Fruit fly (Drosophila melanogaster) whole organism, embryonic: ENCODE results near the gene Zif.

Source experiments
- Asciz ChIP-seq: fragments of 200-800 bp; sonication (Bioruptor generic); optimal IDR thresholded peaks from 2 replicates; lab custom pipeline; 2017; ENCODE audit warnings: missing biosample characterization, mild to moderate bottlenecking, missing genetic modification characterization, missing genetic modification reagents
- Awh ChIP-seq: fragments of 200-800 bp; sonication (Bioruptor generic); IDR thresholded peaks from 2 replicates; pipeline ENCODE4, ENCODE4 v1.3.6; 2022; ENCODE audit warnings: missing biosample characterization, missing genetic modification characterization
- BEAF-32 ChIP-seq: fragments of 200-800 bp; sonication (Bioruptor generic); optimal IDR thresholded peaks from 3 replicates; lab custom pipeline; 2017; ENCODE audit warnings: missing biosample characterization, missing genetic modification characterization, mild to moderate bottlenecking, moderate library complexity, missing genetic modification reagents
- Blimp-1 ChIP-seq: fragments of 200-800 bp; sonication (Bioruptor generic); optimal IDR thresholded peaks from 3 replicates; lab custom pipeline; 2018; ENCODE audit warnings: missing biosample characterization, missing genetic modification characterization, mild to moderate bottlenecking, moderate library complexity, missing genetic modification reagents
- CG1024 ChIP-seq: fragments of 200-800 bp; sonication (Bioruptor generic); IDR thresholded peaks from 2 replicates; pipeline ENCODE4 v1.3.6; 2022; ENCODE audit warnings: missing biosample characterization, missing genetic modification characterization
- CG10431 ChIP-seq: fragments of 200-800 bp; sonication (Bioruptor generic); optimal IDR thresholded peaks from 3 replicates; lab custom pipeline; 2018; ENCODE audit warnings: missing biosample characterization, mild to moderate bottlenecking, missing genetic modification characterization
- CG10654 ChIP-seq: fragments of 200-800 bp; sonication (Bioruptor generic); optimal IDR thresholded peaks from 2 replicates; lab custom pipeline; 2016; ENCODE audit warnings: missing biosample characterization, missing genetic modification characterization
- CG16863 ChIP-seq: fragments of 200-800 bp; sonication (Bioruptor generic); optimal IDR thresholded peaks from 3 replicates; lab custom pipeline; 2016; ENCODE audit warnings: missing biosample characterization, missing genetic modification characterization
- CG1792 ChIP-seq: fragments of 200-800 bp; sonication (Bioruptor generic); optimal IDR thresholded peaks from 2 replicates; lab custom pipeline; 2016; ENCODE audit warnings: missing biosample characterization, missing genetic modification characterization
- CG18011 ChIP-seq: fragments of 200-800 bp; sonication (Bioruptor generic); optimal IDR thresholded peaks from 2 replicates; lab custom pipeline; 2017; ENCODE audit warnings: missing biosample characterization, missing genetic modification characterization, mild to moderate bottlenecking, moderate library complexity, missing genotype
- CG2129 ChIP-seq: fragments of 200-800 bp; sonication (Bioruptor generic); IDR thresholded peaks from 2 replicates; pipeline ENCODE4 v1.3.6; 2022; ENCODE audit warnings: missing biosample characterization, missing genetic modification characterization; ENCODE audit not compliant: partially characterized antibody
- CG31441 ChIP-seq: fragments of 200-800 bp; sonication (Bioruptor generic); IDR thresholded peaks from 2 replicates; pipeline ENCODE4 v1.3.6; 2022; ENCODE audit warnings: missing biosample characterization, missing genetic modification characterization
- CG32767 ChIP-seq: fragments of 200-800 bp; sonication (Bioruptor generic); IDR thresholded peaks from 2 replicates; pipeline ENCODE4 v1.3.6; 2022; ENCODE audit warnings: missing biosample characterization, missing genetic modification characterization
- CG3281 ChIP-seq: fragments of 200-800 bp; sonication (Bioruptor generic); optimal IDR thresholded peaks from 3 replicates; lab custom pipeline; 2017; ENCODE audit warnings: missing biosample characterization, mild to moderate bottlenecking, missing genetic modification characterization
- CG34376 ChIP-seq: fragments of 200-800 bp; sonication (Bioruptor generic); optimal IDR thresholded peaks from 2 replicates; lab custom pipeline; 2018; ENCODE audit warnings: missing biosample characterization, mild to moderate bottlenecking, missing genetic modification characterization
- CG43689 ChIP-seq: fragments of 200-800 bp; sonication (Bioruptor generic); IDR thresholded peaks from 2 replicates; pipeline ENCODE4 v1.3.6; 2022; ENCODE audit warnings: missing biosample characterization, missing genetic modification characterization
- CG6765 ChIP-seq: fragments of 200-800 bp; sonication (Bioruptor generic); optimal IDR thresholded peaks from 3 replicates; lab custom pipeline; 2017; ENCODE audit warnings: missing biosample characterization, mild to moderate bottlenecking, missing genetic modification characterization
- CG7271 ChIP-seq: fragments of 200-800 bp; sonication (Bioruptor generic); optimal IDR thresholded peaks from 2 replicates; lab custom pipeline; 2018; ENCODE audit warnings: missing biosample characterization, mild to moderate bottlenecking, missing genetic modification characterization, moderate library complexity
- CG7556 ChIP-seq: fragments of 200-800 bp; sonication (Bioruptor generic); optimal IDR thresholded peaks from 2 replicates; lab custom pipeline; 2017; ENCODE audit warnings: missing biosample characterization, mild to moderate bottlenecking, missing genetic modification characterization
- CG8089 ChIP-seq: fragments of 200-800 bp; sonication (Bioruptor generic); optimal IDR thresholded peaks from 3 replicates; lab custom pipeline; 2016; ENCODE audit warnings: missing biosample characterization, missing genetic modification characterization
- CG8478 ChIP-seq: fragments of >200 bp; optimal IDR thresholded peaks from 2 replicates; lab custom pipeline; 2018
- CG9215 ChIP-seq: fragments of 200-800 bp; sonication (Bioruptor generic); IDR thresholded peaks from 2 replicates; pipeline ENCODE4 v1.3.6; 2022; ENCODE audit warnings: missing biosample characterization, missing genetic modification characterization
- Chrac-16 ChIP-seq: fragments of 200-800 bp; sonication (Bioruptor generic); optimal IDR thresholded peaks from 3 replicates; lab custom pipeline; 2016; ENCODE audit warnings: missing biosample characterization, missing genetic modification characterization
- D ChIP-seq, 2 experiments: fragments of 200-800 bp in 1 of 2; fragments of >200 bp in 1 of 2; sonication (Bioruptor generic) in 1 of 2; optimal IDR thresholded peaks; 2 replicates in 1 of 2; 3 replicates in 1 of 2; lab custom pipeline; 2017; ENCODE audit warnings: mild to moderate bottlenecking in 1 of 2, missing biosample characterization in 1 of 2, missing genetic modification characterization in 1 of 2, missing genetic modification reagents in 1 of 2
- Deaf1 ChIP-seq: fragments of 200-800 bp; optimal IDR thresholded peaks from 3 replicates; lab custom pipeline; 2019; ENCODE audit warnings: missing biosample characterization, mild to moderate bottlenecking, missing genetic modification characterization, moderate library complexity
- Dek ChIP-seq: fragments of 200-800 bp; sonication (Bioruptor generic); optimal IDR thresholded peaks from 3 replicates; lab custom pipeline; 2019; ENCODE audit warnings: missing biosample characterization, mild to moderate bottlenecking, missing genetic modification characterization, moderate library complexity
- Fer2 ChIP-seq: fragments of 200-800 bp; sonication (Bioruptor generic); optimal IDR thresholded peaks from 2 replicates; lab custom pipeline; 2018; ENCODE audit warnings: missing biosample characterization, mild to moderate bottlenecking, missing genetic modification characterization, moderate library complexity
- HmgZ ChIP-seq: fragments of 200-800 bp; sonication (Bioruptor generic); optimal IDR thresholded peaks from 2 replicates; lab custom pipeline; 2018; ENCODE audit warnings: missing biosample characterization, mild to moderate bottlenecking, missing genetic modification characterization
- Hmx ChIP-seq: fragments of 200-800 bp; sonication (Bioruptor generic); optimal IDR thresholded peaks from 2 replicates; lab custom pipeline; 2016; ENCODE audit warnings: missing biosample characterization, missing genetic modification characterization
- Med ChIP-seq: fragments of 200-800 bp; sonication (Bioruptor generic); peaks from one replicate; lab custom pipeline; 2016; ENCODE audit warnings: missing biosample characterization, missing genetic modification characterization, mild to moderate bottlenecking, inconsistent platforms, moderate library complexity
- Nf-YA ChIP-seq: fragments of 200-800 bp; sonication (Bioruptor generic); IDR thresholded peaks from 2 replicates; pipeline ENCODE4 v1.3.6; 2022; ENCODE audit warnings: missing biosample characterization, missing genetic modification characterization
- bsh ChIP-seq, 2 experiments: fragments of 200-800 bp; sonication (Bioruptor generic); optimal IDR thresholded peaks; 2 replicates each; lab custom pipeline; 2017 to 2018; ENCODE audit warnings: mild to moderate bottlenecking in 2 of 2, missing biosample characterization in 2 of 2, missing genetic modification characterization in 2 of 2, moderate library complexity in 1 of 2
- dan ChIP-seq: fragments of 200-800 bp; sonication (Bioruptor generic); IDR thresholded peaks from 2 replicates; pipeline ENCODE4 v1.3.6; 2022; ENCODE audit warnings: missing biosample characterization, missing genetic modification characterization
- ewg ChIP-seq: fragments of 200-800 bp; sonication (Bioruptor generic); optimal IDR thresholded peaks from 3 replicates; lab custom pipeline; 2017; ENCODE audit warnings: mild to moderate bottlenecking, missing biosample characterization, missing genetic modification reagents, missing genetic modification characterization
- fd64A ChIP-seq: fragments of 200-800 bp; sonication (Bioruptor generic); optimal IDR thresholded peaks from 3 replicates; lab custom pipeline; 2018; ENCODE audit warnings: missing biosample characterization, mild to moderate bottlenecking, missing genetic modification characterization
- gcm2 ChIP-seq: fragments of 200-800 bp; sonication (Bioruptor generic); optimal IDR thresholded peaks from 2 replicates; lab custom pipeline; 2016; ENCODE audit warnings: missing biosample characterization, missing genetic modification characterization
- hbn ChIP-seq: fragments of 200-800 bp; sonication (Bioruptor generic); IDR thresholded peaks from 2 replicates; pipeline ENCODE4 v1.3.6; 2022; ENCODE audit warnings: missing biosample characterization, missing genetic modification characterization; ENCODE audit not compliant: partially characterized antibody
- kah ChIP-seq: fragments of 200-800 bp; sonication (Bioruptor generic); optimal IDR thresholded peaks from 2 replicates; lab custom pipeline; 2018; ENCODE audit warnings: missing biosample characterization, mild to moderate bottlenecking, missing genetic modification characterization
- ken ChIP-seq: fragments of 200-800 bp; sonication (Bioruptor generic); IDR thresholded peaks from 3 replicates; pipeline ENCODE4 v1.3.6; 2022; ENCODE audit warnings: missing biosample characterization, missing genetic modification characterization
- lbe ChIP-seq: fragments of 200-800 bp; sonication (Bioruptor generic); optimal IDR thresholded peaks from 2 replicates; lab custom pipeline; 2016; ENCODE audit warnings: missing biosample characterization, mild to moderate bottlenecking, missing genetic modification characterization
- maf-S ChIP-seq: fragments of 200-800 bp; sonication (Bioruptor generic); optimal IDR thresholded peaks from 2 replicates; lab custom pipeline; 2016; ENCODE audit warnings: missing biosample characterization, missing genetic modification characterization
- p53 ChIP-seq: fragments of 200-800 bp; sonication (Bioruptor generic); optimal IDR thresholded peaks from 2 replicates; lab custom pipeline; 2016; ENCODE audit warnings: missing biosample characterization, missing genetic modification characterization
- pnt ChIP-seq: fragments of 200-800 bp; sonication (Bioruptor generic); optimal IDR thresholded peaks from 3 replicates; lab custom pipeline; 2016; ENCODE audit warnings: missing biosample characterization, missing genetic modification characterization
- ranshi ChIP-seq: fragments of 200-800 bp; sonication (Bioruptor generic); IDR thresholded peaks from 2 replicates; pipeline ENCODE4 v1.3.6; 2022; ENCODE audit warnings: missing biosample characterization, missing genetic modification characterization
- ro ChIP-seq: fragments of 200-800 bp; sonication (Bioruptor generic); IDR thresholded peaks from 2 replicates; pipeline ENCODE4 v1.3.6; 2022; ENCODE audit warnings: missing biosample characterization, missing genetic modification characterization
- sd ChIP-seq: fragments of 200-800 bp; sonication (Bioruptor generic); optimal IDR thresholded peaks from 3 replicates; lab custom pipeline; 2018; ENCODE audit warnings: missing biosample characterization, mild to moderate bottlenecking, missing genetic modification characterization, moderate library complexity
- sens-2 ChIP-seq: fragments of 200-800 bp; sonication (Bioruptor generic); IDR thresholded peaks from 2 replicates; pipeline ENCODE4 v1.3.6; 2022; ENCODE audit warnings: missing biosample characterization, missing genetic modification characterization
- slbo ChIP-seq: fragments of 200-800 bp; sonication (Bioruptor generic); IDR thresholded peaks from 2 replicates; pipeline ENCODE4 v1.3.6; 2022; ENCODE audit warnings: missing biosample characterization, missing genetic modification characterization
- vfl ChIP-seq: fragments of 200-800 bp; sonication (Bioruptor generic); optimal IDR thresholded peaks from 2 replicates; lab custom pipeline; 2016; ENCODE audit warnings: missing biosample characterization, missing genetic modification characterization

The Zif gene

DNA sequence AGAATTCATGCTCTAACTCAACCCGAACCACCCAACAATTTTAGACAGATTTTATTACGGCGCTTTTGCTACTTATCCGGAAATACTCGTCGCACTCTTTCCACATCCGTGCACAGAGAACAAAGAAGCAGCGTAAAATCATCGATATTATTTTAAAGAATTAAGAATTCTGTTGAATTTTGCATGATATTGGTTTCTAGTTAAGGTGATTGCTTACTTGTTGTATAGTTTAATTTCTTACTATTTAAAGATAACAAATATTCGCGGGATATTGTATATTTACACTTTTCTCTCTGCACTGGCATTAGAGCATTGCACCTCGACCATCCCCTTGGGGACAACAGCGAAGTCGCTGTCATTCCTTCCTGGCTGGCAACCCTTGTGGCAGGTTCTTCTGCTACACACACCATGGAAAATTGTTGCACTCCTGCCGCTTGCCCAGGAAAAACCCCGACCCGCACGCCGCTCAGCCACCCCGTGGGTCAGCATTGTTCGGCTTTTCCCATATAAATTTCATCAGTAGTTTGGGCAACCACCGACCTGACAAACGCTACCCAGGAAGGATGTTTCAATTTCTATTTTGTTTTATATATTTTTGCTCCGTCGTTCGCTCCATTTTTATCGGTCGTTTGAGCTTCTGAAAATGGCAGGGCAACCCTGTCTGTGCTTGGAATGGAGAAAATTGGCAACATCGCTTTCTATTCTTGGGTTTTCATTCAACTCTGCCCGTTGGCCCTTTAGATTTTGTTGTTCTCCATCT lies 29.1 kb upstream of the Zif start (continued):
- no peak for TF ChIP-seq hbn (GFP tag; lab: Robert Waterston, UW)
- TF ChIP-seq D (optimal IDR thresholded peaks at IDR 0.05; lab: Kevin White, UChicago): no peak
- peak; percentile 73 for TF ChIP-seq D (GFP tag; optimal IDR thresholded peaks at IDR 0.05; lab: Kevin White, UChicago)
- no peak for TF ChIP-seq CG2129 (GFP tag; lab: Robert Waterston, UW)
- peak; percentile 64 for TF ChIP-seq sens-2 (GFP tag; lab: Robert Waterston, UW)
- TF ChIP-seq CG8089 (GFP tag; lab: Kevin White, UChicago): peak; percentile 20
- TF ChIP-seq slbo (GFP tag; lab: Robert Waterston, UW): peak; percentile 59
- no peak for TF ChIP-seq CG1024 (GFP tag; lab: Robert Waterston, UW)
- TF ChIP-seq CG10431 (GFP tag; lab: Kevin White, UChicago): no peak
- TF ChIP-seq dan: no peak
- no peak for TF ChIP-seq lbe (GFP tag; lab: Kevin White, UChicago)
- TF ChIP-seq Blimp-1 (GFP tag; lab: Kevin White, UChicago): peak; percentile 75
- TF ChIP-seq Awh (GFP tag; lab: Robert Waterston, UW): peak; percentile 26; the same call in 1 of the 2 replicates
- TF ChIP-seq Nf-YA (GFP tag; lab: Robert Waterston, UW): peak; percentile 65
- no peak for TF ChIP-seq CG18011 (GFP tag; lab: Kevin White, UChicago)
- TF ChIP-seq fd64A (GFP tag; lab: Kevin White, UChicago): peak; percentile 36
- 0 out of 2 replicates have a peak, but pooled peaks have one; percentile 5 for TF ChIP-seq CG43689 (GFP tag; lab: Robert Waterston, UW)
- TF ChIP-seq Dek (tag; lab: Kevin White, UChicago): peak; percentile 25
- no peak for TF ChIP-seq p53 (GFP tag; lab: Kevin White, UChicago)
- peak; percentile 17 for TF ChIP-seq CG1792 (GFP tag; lab: Kevin White, UChicago)
- TF ChIP-seq HmgZ: peak; percentile 21
- TF ChIP-seq CG7556 (GFP tag; lab: Kevin White, UChicago): peak; percentile 84
- peak; percentile 52 for TF ChIP-seq Chrac-16
- TF ChIP-seq CG7271 (tag; lab: Kevin White, UChicago): no peak
- TF ChIP-seq CG9215: peak; percentile 42
- TF ChIP-seq maf-S (GFP tag; lab: Kevin White, UChicago): no peak
- no peak for TF ChIP-seq CG8478 (lab: Kevin White, UChicago)
- no peak for TF ChIP-seq ken (GFP tag; lab: Robert Waterston, UW)
- no peak for TF ChIP-seq Hmx (GFP tag; lab: Kevin White, UChicago)
- TF ChIP-seq ewg (GFP tag; lab: Kevin White, UChicago): peak; percentile 55
- no peak for TF ChIP-seq Fer2 (tag; lab: Kevin White, UChicago)
- peak; percentile 21 for TF ChIP-seq CG10654 (GFP tag; lab: Kevin White, UChicago)
- peak; percentile 50 for TF ChIP-seq CG16863
- TF ChIP-seq vfl (GFP tag; lab: Kevin White, UChicago): peak; percentile 34
- TF ChIP-seq CG6765: no peak
- TF ChIP-seq CG31441: peak; percentile 72
- TF ChIP-seq ranshi (GFP tag; lab: Robert Waterston, UW): peak; percentile 67; the same call in 1 of the 2 replicates
- peak; percentile 27 to 83 for TF ChIP-seq bsh (GFP tag; optimal IDR thresholded peaks at IDR 0.05; lab: Kevin White, UChicago)
- TF ChIP-seq sd (tag; lab: Kevin White, UChicago): peak; percentile 13
- TF ChIP-seq CG32767 (GFP tag; lab: Robert Waterston, UW): peak; percentile 69
- no peak for TF ChIP-seq CG34376 (GFP tag; lab: Kevin White, UChicago)
- no peak for TF ChIP-seq gcm2 (GFP tag; lab: Kevin White, UChicago)
- TF ChIP-seq Med (GFP tag; lab: Kevin White, UChicago): peak; percentile 87
- peak; percentile 41 for TF ChIP-seq kah (GFP tag; lab: Kevin White, UChicago)
- peak; percentile 21 for TF ChIP-seq Deaf1 (tag; lab: Kevin White, UChicago)
- TF ChIP-seq Asciz (GFP tag; lab: Kevin White, UChicago): peak; percentile 75
- TF ChIP-seq ro (GFP tag; lab: Robert Waterston, UW): no peak; the same call in 1 of the 2 replicates
- no peak for TF ChIP-seq BEAF-32
- TF ChIP-seq CG3281 (GFP tag; lab: Kevin White, UChicago): peak; percentile 49
- peak; percentile 63 for TF ChIP-seq pnt (GFP tag; lab: Kevin White, UChicago)
